Worm (Caenorhabditis elegans): ENCODE data around the gene F49C5.11.

F49C5.11 gene

ce11 chrII:12560210-12560609 lies 4.5 kb downstream of the F49C5.11 start, which contains the start of gene F49C5.12:
TSS of gene F49C5.12 (minus strand) at chrII:12560310.
- no peak for TF ChIP-seq sdc-2 (tag; optimal IDR thresholded peaks at IDR 0.05)
- TF ChIP-seq che-1 (tag; optimal IDR thresholded peaks at IDR 0.05), result no peak
- no peak for TF ChIP-seq ref-2 (tag; optimal IDR thresholded peaks at IDR 0.05)
- no peak for TF ChIP-seq ceh-6 (GFP tag; optimal IDR thresholded peaks at IDR 0.05)
- no peak for TF ChIP-seq ahr-1 (tag; optimal IDR thresholded peaks at IDR 0.05)
- TF ChIP-seq Y22D7AL.16 (tag; optimal IDR thresholded peaks at IDR 0.05), result no peak
- TF ChIP-seq T23F11.4 (GFP tag; optimal IDR thresholded peaks at IDR 0.05), result no peak
- TF ChIP-seq pha-2 (tag; optimal IDR thresholded peaks at IDR 0.05), result no peak
- TF ChIP-seq ceh-14 (tag; optimal IDR thresholded peaks at IDR 0.05), result no peak
- no peak for TF ChIP-seq unc-55 (GFP tag; optimal IDR thresholded peaks at IDR 0.05)
- TF ChIP-seq ceh-31 (tag; optimal IDR thresholded peaks at IDR 0.05), result no peak

- TF ChIP-seq Y22D7AL.16 (tag; optimal IDR thresholded peaks at IDR 0.05) (no peak), C08G9.2 (tag; optimal IDR thresholded peaks at IDR 0.05) (no peak), lin-11 (tag; optimal IDR thresholded peaks at IDR 0.05) (no peak), ceh-31 (tag; optimal IDR thresholded peaks at IDR 0.05) (no peak), ceh-6 (GFP tag; optimal IDR thresholded peaks at IDR 0.05) (no peak), nhr-232 (tag; optimal IDR thresholded peaks at IDR 0.05) (no peak), unc-55 (GFP tag; optimal IDR thresholded peaks at IDR 0.05) (no peak), tbx-2 (tag; optimal IDR thresholded peaks at IDR 0.05) (no peak), pax-1 (tag; optimal IDR thresholded peaks at IDR 0.05) (no peak), hlh-15 (tag; optimal IDR thresholded peaks at IDR 0.05) (no peak), pha-4 (tag; optimal IDR thresholded peaks at IDR 0.05) (no peak), rnt-1 (tag; optimal IDR thresholded peaks at IDR 0.05) (no peak), K02D7.2 (tag; optimal IDR thresholded peaks at IDR 0.05) (no peak), ceh-34 (tag; optimal IDR thresholded peaks at IDR 0.05) (no peak), fax-1 (tag; optimal IDR thresholded peaks at IDR 0.05) (no peak), mec-3 (tag; optimal IDR thresholded peaks at IDR 0.05; ENCODE audit: borderline replicate concordance) (no peak), che-1 (tag; optimal IDR thresholded peaks at IDR 0.05) (no peak), pqm-1 (tag; optimal IDR thresholded peaks at IDR 0.05) (no peak), ceh-24 (tag; optimal IDR thresholded peaks at IDR 0.05) (no peak)
These were observed 10.2 kb downstream of the F49C5.11 start, which contains the start of gene F49C5.7 for ce11 chrII:12565851-12566250. TSS of gene F49C5.7 (plus strand) at chrII:12566151.

ce11 chrII:12570523-12570922 lies 14.8 kb downstream of the F49C5.11 start, which contains the start of gene Y38E10A.1:
TSS of gene Y38E10A.1 (minus strand) at chrII:12570623.
- TF ChIP-seq pag-3 (tag; optimal IDR thresholded peaks at IDR 0.05; ENCODE audit: borderline replicate concordance) (no peak), fkh-10 (GFP tag; optimal IDR thresholded peaks at IDR 0.05) (no peak), ets-4 (tag; optimal IDR thresholded peaks at IDR 0.05) (no peak), fax-1 (tag; optimal IDR thresholded peaks at IDR 0.05) (no peak), ceh-14 (tag; optimal IDR thresholded peaks at IDR 0.05) (no peak), npax-4 (tag; optimal IDR thresholded peaks at IDR 0.05) (no peak), Y22D7AL.16 (tag; optimal IDR thresholded peaks at IDR 0.05) (no peak), ceh-9 (tag; optimal IDR thresholded peaks at IDR 0.05) (no peak), F13H6.1 (tag; optimal IDR thresholded peaks at IDR 0.05) (no peak), ceh-34 (tag; optimal IDR thresholded peaks at IDR 0.05) (no peak), pat-9 (tag; optimal IDR thresholded peaks at IDR 0.05) (no peak), unc-55 (GFP tag; optimal IDR thresholded peaks at IDR 0.05) (no peak), hlh-8 (tag; optimal IDR thresholded peaks at IDR 0.05) (no peak), lim-6 (tag; optimal IDR thresholded peaks at IDR 0.05) (no peak), sdc-2 (tag; optimal IDR thresholded peaks at IDR 0.05) (no peak)

ce11 chrII:12572760-12573159 lies 17.1 kb downstream of the F49C5.11 start, which contains the start of gene Y38E10A.35:
TSS of gene Y38E10A.35 (minus strand) at chrII:12572860.
- TF ChIP-seq ceh-48 (tag; optimal IDR thresholded peaks at IDR 0.05) (no peak), hlh-15 (tag; optimal IDR thresholded peaks at IDR 0.05) (no peak), hlh-30 (tag; optimal IDR thresholded peaks at IDR 0.05; ENCODE audit: insufficient read depth) (no peak), F13H6.1 (tag; optimal IDR thresholded peaks at IDR 0.05) (no peak), ets-4 (tag; optimal IDR thresholded peaks at IDR 0.05) (no peak), ama-1 (optimal IDR thresholded peaks at IDR 0.05) (no peak), elt-4 (tag; optimal IDR thresholded peaks at IDR 0.05) (no peak), pha-4 (tag; optimal IDR thresholded peaks at IDR 0.05) (no peak)
